Fruit fly (Drosophila melanogaster): ENCODE measurements around the gene per.
A peak's percentile ranks its signal among the peaks of the same experiment; 100 is the strongest.

Gene per

DNA sequence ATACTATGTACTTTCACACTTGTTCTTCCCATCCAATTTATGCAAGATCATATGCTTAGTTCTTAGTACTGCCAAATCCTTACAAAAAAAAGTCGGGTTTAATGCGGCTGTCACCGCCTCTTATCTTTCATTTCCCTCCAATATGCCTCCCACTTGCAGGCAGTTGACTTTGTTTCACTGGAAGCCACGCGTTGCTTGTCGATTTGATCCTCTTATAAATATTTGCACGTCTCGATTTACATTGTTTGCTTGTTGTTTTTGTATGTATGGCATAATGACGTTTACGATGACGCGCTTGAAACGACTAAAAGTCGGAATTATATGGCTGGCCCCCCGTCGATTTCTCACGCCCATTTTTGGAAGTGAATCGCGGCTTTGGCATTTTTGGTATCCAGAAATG, 36.4 kb upstream of the per start:
- TF ChIP-seq h (GFP tag; optimal IDR thresholded peaks at IDR 0.05) (peak; percentile 43), Hr83 (GFP tag; optimal IDR thresholded peaks at IDR 0.05; ENCODE audit: poor library complexity, severe bottlenecking) (no peak), sv (GFP tag; optimal IDR thresholded peaks at IDR 0.05) (no peak)

DNA sequence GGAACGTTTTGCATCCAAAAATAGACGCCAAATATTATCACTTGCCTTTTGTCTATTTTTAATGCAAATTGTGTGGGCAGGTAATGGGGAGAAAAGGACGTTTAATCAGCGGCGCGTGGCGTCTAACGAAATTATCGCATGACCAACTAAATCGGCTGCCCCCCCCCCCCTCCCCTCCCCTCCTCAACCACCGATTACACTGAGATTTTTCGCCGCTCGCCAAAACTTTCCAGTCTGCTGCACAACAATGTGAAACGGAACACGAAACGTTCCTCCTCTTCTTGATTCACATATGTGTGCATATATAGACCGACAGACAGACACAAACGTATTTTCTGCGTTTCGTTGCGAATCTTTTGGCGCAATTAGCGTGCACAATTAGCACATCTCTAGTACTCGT, 34.3 kb upstream of the per start:
- TF ChIP-seq usp (GFP tag; optimal IDR thresholded peaks at IDR 0.05) = no peak
- TF ChIP-seq rgr (GFP tag; optimal IDR thresholded peaks at IDR 0.05) = no peak
- no peak for TF ChIP-seq Rel (GFP tag; optimal IDR thresholded peaks at IDR 0.05)
- TF ChIP-seq Rel (tag; optimal IDR thresholded peaks at IDR 0.05) = no peak

DNA sequence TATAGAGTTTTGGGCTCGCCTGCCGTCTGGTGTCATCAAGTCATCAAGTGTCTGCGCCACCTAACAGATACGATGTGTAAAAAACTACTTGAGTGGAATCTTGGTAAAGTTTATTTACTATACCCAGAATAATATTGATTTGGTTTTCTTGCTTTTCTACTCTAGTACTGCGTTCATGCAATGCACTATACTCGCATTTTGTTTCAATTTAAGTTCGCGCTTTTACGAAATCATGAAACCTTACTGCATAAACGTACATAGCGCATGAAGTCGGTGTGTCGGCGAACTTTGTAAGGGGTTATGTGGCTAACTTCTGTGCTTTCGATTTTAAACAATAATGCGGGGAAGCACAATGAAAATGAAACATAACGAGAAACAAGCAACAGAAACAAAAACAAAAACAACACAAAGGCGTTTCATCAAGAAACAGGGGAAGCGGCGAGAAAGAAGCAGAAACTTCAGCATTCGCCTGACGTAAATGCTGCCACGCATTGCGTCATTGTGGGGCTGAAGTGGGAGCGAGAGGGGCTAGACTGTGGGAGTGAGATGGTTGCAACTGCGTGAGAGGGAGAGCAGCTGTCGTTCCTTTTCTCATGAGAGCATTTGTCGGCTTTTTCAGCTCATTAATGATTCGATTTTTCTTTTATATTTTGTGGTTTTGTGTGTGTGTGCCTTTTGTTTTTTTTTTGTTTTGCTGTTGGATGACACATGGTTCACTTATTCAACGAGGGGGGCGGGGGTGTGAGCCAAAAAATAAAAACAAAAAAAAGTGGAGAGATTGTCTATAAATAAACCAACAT, 33.1 kb upstream of the per start:
- TF ChIP-seq Vsx2 (GFP tag; optimal IDR thresholded peaks at IDR 0.05; ENCODE audit: partially characterized antibody) = no peak
- TF ChIP-seq h (GFP tag; optimal IDR thresholded peaks at IDR 0.05) = no peak
- no peak for TF ChIP-seq Mio (GFP tag; optimal IDR thresholded peaks at IDR 0.05)
- no peak for TF ChIP-seq Hr83 (GFP tag; optimal IDR thresholded peaks at IDR 0.05; ENCODE audit: poor library complexity, severe bottlenecking)
- TF ChIP-seq rgr (GFP tag; optimal IDR thresholded peaks at IDR 0.05) = no peak
- no peak for TF ChIP-seq ey (GFP tag; optimal IDR thresholded peaks at IDR 0.05)
- peak; percentile 18 for TF ChIP-seq Jra (GFP tag; optimal IDR thresholded peaks at IDR 0.05)
- no peak for TF ChIP-seq Dfd (GFP tag; optimal IDR thresholded peaks at IDR 0.05)
- TF ChIP-seq brk (GFP tag; optimal IDR thresholded peaks at IDR 0.05) = no peak
- TF ChIP-seq jim (GFP tag; optimal IDR thresholded peaks at IDR 0.05) = no peak
- no peak for TF ChIP-seq Hr78 (GFP tag; optimal IDR thresholded peaks at IDR 0.05)
- no peak for TF ChIP-seq Myc (optimal IDR thresholded peaks at IDR 0.05)
- TF ChIP-seq foxo (GFP tag; optimal IDR thresholded peaks at IDR 0.05) = no peak
- TF ChIP-seq Abd-B (GFP tag; optimal IDR thresholded peaks at IDR 0.05) = no peak
- no peak for TF ChIP-seq GATAd (GFP tag; optimal IDR thresholded peaks at IDR 0.05)
- TF ChIP-seq br (GFP tag; optimal IDR thresholded peaks at IDR 0.05) = no peak
- TF ChIP-seq Dif (GFP tag; optimal IDR thresholded peaks at IDR 0.05; ENCODE audit: partially characterized antibody) = no peak
- TF ChIP-seq dl (GFP tag; optimal IDR thresholded peaks at IDR 0.05; ENCODE audit: insufficient read depth in 1 of 2, partially characterized antibody in 2 of 2) = peak in 1 of 2 experiments; percentile 66
- TF ChIP-seq Sp1 (GFP tag; optimal IDR thresholded peaks at IDR 0.05) = no peak
- peak; percentile 25 for TF ChIP-seq psq (GFP tag; optimal IDR thresholded peaks at IDR 0.05)
- peak; percentile 21 for TF ChIP-seq CrebA (GFP tag; optimal IDR thresholded peaks at IDR 0.05; ENCODE audit: borderline replicate concordance)
- peak; percentile 6 for TF ChIP-seq Rel (GFP tag; optimal IDR thresholded peaks at IDR 0.05)
- peak; percentile 98 for TF ChIP-seq Rel (tag; optimal IDR thresholded peaks at IDR 0.05)
- no peak for TF ChIP-seq sv (GFP tag; optimal IDR thresholded peaks at IDR 0.05)
- no peak for TF ChIP-seq Hnf4 (GFP tag; optimal IDR thresholded peaks at IDR 0.05)
- no peak for TF ChIP-seq HLH106 (tag; optimal IDR thresholded peaks at IDR 0.05)

DNA sequence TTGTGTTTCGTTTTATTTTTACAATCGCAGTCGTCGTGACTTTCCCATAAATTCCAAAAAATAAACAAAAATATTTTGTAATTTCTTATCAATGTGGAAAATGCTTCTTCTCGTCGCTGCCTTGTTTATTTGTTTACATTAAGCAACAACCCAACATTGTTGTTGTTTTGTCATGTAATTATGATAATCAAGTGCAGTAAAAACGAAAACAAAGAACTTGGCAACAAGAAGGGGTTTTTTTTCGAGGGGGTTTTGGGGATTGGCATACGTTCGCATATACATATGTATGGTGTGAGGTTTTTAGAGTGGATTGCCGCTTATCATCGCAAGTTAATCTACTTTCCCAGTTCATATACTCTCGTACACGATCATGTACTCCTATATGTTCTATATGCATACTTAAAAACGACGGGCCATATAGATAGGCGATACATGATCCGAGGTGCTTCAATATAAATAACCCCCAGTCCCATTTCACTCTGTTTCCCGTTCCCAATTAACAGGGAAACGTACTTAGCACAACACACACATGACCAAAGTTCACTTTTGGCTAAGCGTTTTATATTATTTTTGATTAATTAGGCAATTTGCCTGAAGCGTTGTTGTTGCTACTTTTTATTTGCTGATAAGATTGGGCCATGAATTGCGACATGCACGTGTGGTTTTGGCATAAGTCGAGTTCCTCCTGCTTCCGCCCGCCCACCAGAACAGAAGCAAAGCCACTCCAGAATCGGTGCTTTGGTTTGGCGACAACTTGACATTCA, 31.7 kb upstream of the per start:
- TF ChIP-seq dmrt93B (GFP tag; optimal IDR thresholded peaks at IDR 0.05) (no peak), Hr83 (GFP tag; optimal IDR thresholded peaks at IDR 0.05; ENCODE audit: poor library complexity, severe bottlenecking) (no peak), ey (GFP tag; optimal IDR thresholded peaks at IDR 0.05) (no peak), Dif (GFP tag; optimal IDR thresholded peaks at IDR 0.05; ENCODE audit: partially characterized antibody) (no peak), Vsx2 (GFP tag; optimal IDR thresholded peaks at IDR 0.05; ENCODE audit: partially characterized antibody) (no peak), sage (GFP tag; optimal IDR thresholded peaks at IDR 0.05) (no peak), tai (GFP tag; optimal IDR thresholded peaks at IDR 0.05) (no peak), rgr (GFP tag; optimal IDR thresholded peaks at IDR 0.05) (no peak), N (GFP tag; optimal IDR thresholded peaks at IDR 0.05) (no peak), Hr78 (GFP tag; optimal IDR thresholded peaks at IDR 0.05) (no peak), lola (GFP tag; optimal IDR thresholded peaks at IDR 0.05) (no peak), pan (optimal IDR thresholded peaks at IDR 0.05) (no peak), Abd-B (GFP tag; optimal IDR thresholded peaks at IDR 0.05) (no peak), foxo (GFP tag; optimal IDR thresholded peaks at IDR 0.05) (no peak), woc (GFP tag; optimal IDR thresholded peaks at IDR 0.05) (no peak), CG9705 (GFP tag; optimal IDR thresholded peaks at IDR 0.05) (no peak), fru (GFP tag; optimal IDR thresholded peaks at IDR 0.05) (no peak), OdsH (GFP tag; optimal IDR thresholded peaks at IDR 0.05) (no peak), Sp1 (GFP tag; optimal IDR thresholded peaks at IDR 0.05) (peak; percentile 3), psq (GFP tag; optimal IDR thresholded peaks at IDR 0.05) (no peak), CrebA (GFP tag; optimal IDR thresholded peaks at IDR 0.05; ENCODE audit: borderline replicate concordance) (peak; percentile 67), Hnf4 (GFP tag; optimal IDR thresholded peaks at IDR 0.05) (peak; percentile 32), Rel (GFP tag; optimal IDR thresholded peaks at IDR 0.05) (no peak), Rel (tag; optimal IDR thresholded peaks at IDR 0.05) (peak; percentile 96), GATAd (GFP tag; optimal IDR thresholded peaks at IDR 0.05) (no peak), dl (GFP tag; optimal IDR thresholded peaks at IDR 0.05; ENCODE audit: insufficient read depth in 1 of 2, partially characterized antibody in 2 of 2) (no peak), CG32264 (GFP tag; optimal IDR thresholded peaks at IDR 0.05) (no peak)

All from whole organism, wandering third instar larva.